Worm (Caenorhabditis elegans) whole organism, midembryonic: ENCODE measurements around the gene F16H6.9.

Experiments
- klf-2 ChIP-seq: fragments of 200-800 bp; sonication (Bioruptor generic); conservative IDR thresholded peaks from 2 replicates; pipeline ENCODE4 v1.3.6; 2022; ENCODE audit warnings: missing genetic modification reagents, missing genetic modification characterization, missing compliant biosample characterization
- ref-1 ChIP-seq: fragments of 200-800 bp; sonication (Bioruptor generic); conservative IDR thresholded peaks from 2 replicates; pipeline ENCODE4 v1.3.6; 2022; ENCODE audit warnings: missing genetic modification reagents, missing genetic modification characterization, missing compliant biosample characterization
- tab-1 ChIP-seq: fragments of 200-800 bp; sonication (Bioruptor generic); IDR thresholded peaks from 2 replicates; pipeline ENCODE4 v1.3.6; 2022; ENCODE audit warnings: missing genetic modification characterization, missing compliant biosample characterization
- ztf-23 ChIP-seq: fragments of 200-800 bp; sonication (Bioruptor generic); IDR thresholded peaks from 2 replicates; pipeline ENCODE4 v1.3.6; 2022; ENCODE audit warnings: missing genetic modification reagents, missing genetic modification characterization, missing compliant biosample characterization
- ztf-29 ChIP-seq: fragments of 200-800 bp; sonication (Bioruptor generic); IDR thresholded peaks from 2 replicates; pipeline ENCODE4 v1.3.6; 2022; ENCODE audit warnings: missing genetic modification reagents, missing genetic modification characterization, missing compliant biosample characterization

- TF ChIP-seq ztf-29 (GFP tag; lab: Robert Waterston, UW) (no peak), ref-1 (no peak), klf-2 (GFP tag; lab: Robert Waterston, UW) (no peak), ztf-23 (GFP tag; lab: Robert Waterston, UW) (no peak), tab-1 (GFP tag; lab: Robert Waterston, UW) (no peak)
Observed at ce11 chrV:18184910-18185309, 32.0 kb upstream of the F16H6.9 start, which contains the start of gene C31G12.3.
